Fruit fly (Drosophila melanogaster): ENCODE data around the gene CG7606.

The CG7606 gene

dm6 chr3R:17645239-17645638 is 48.9 kb downstream of the CG7606 start (continued):
- TF ChIP-seq sna (GFP tag; IDR thresholded peaks at IDR 0.05; ENCODE audit: partially characterized antibody): peak; percentile 63; the same call in 1 of the 2 replicates
- TF ChIP-seq fd64A (GFP tag; optimal IDR thresholded peaks at IDR 0.05): no peak
- TF ChIP-seq kay (GFP tag; optimal IDR thresholded peaks at IDR 0.05): no peak
- no peak for TF ChIP-seq ro (GFP tag; IDR thresholded peaks at IDR 0.05)
- no peak for TF ChIP-seq CG12219 (GFP tag; optimal IDR thresholded peaks at IDR 0.05)
- no peak for TF ChIP-seq cas (GFP tag; IDR thresholded peaks at IDR 0.05)
- no peak for TF ChIP-seq C15 (GFP tag; IDR thresholded peaks at IDR 0.05)
- no peak for TF ChIP-seq CG30431 (GFP tag; optimal IDR thresholded peaks at IDR 0.05)
- TF ChIP-seq CG32767 (GFP tag; IDR thresholded peaks at IDR 0.05): no peak
- no peak for TF ChIP-seq CG10366 (GFP tag; IDR thresholded peaks at IDR 0.05)
- no peak for TF ChIP-seq CG8478 (optimal IDR thresholded peaks at IDR 0.05)
- no peak for TF ChIP-seq CG14014 (GFP tag; IDR thresholded peaks at IDR 0.05)
- peak; percentile 84; the same call in 2 of the 4 replicates for TF ChIP-seq chinmo (GFP tag; IDR thresholded peaks at IDR 0.05; ENCODE audit: partially characterized antibody)
- no peak for TF ChIP-seq luna (GFP tag; optimal IDR thresholded peaks at IDR 0.05)
- no peak for TF ChIP-seq CG10267 (tag; optimal IDR thresholded peaks at IDR 0.05)
- TF ChIP-seq jumu (GFP tag; optimal IDR thresholded peaks at IDR 0.05): no peak
- TF ChIP-seq CG1024 (GFP tag; IDR thresholded peaks at IDR 0.05): no peak
- TF ChIP-seq phol (tag; optimal IDR thresholded peaks at IDR 0.05): no peak
- peak; percentile 45 for TF ChIP-seq exex (tag; optimal IDR thresholded peaks at IDR 0.05)
- TF ChIP-seq Eip74EF (GFP tag; optimal IDR thresholded peaks at IDR 0.05): peak in 1 of 2 experiments; percentile 13
- no peak for TF ChIP-seq Adf1 (GFP tag; IDR thresholded peaks at IDR 0.05)
- no peak for TF ChIP-seq rib (GFP tag; IDR thresholded peaks at IDR 0.05)
- no peak for TF ChIP-seq CG10654 (GFP tag; optimal IDR thresholded peaks at IDR 0.05)
- TF ChIP-seq shn (GFP tag; optimal IDR thresholded peaks at IDR 0.05): no peak
- no peak for TF ChIP-seq slbo (GFP tag; IDR thresholded peaks at IDR 0.05)
- no peak for TF ChIP-seq usp (GFP tag; optimal IDR thresholded peaks at IDR 0.05)
- no peak for TF ChIP-seq chif (GFP tag; optimal IDR thresholded peaks at IDR 0.05)
- TF ChIP-seq CG14965 (GFP tag; optimal IDR thresholded peaks at IDR 0.05; ENCODE audit: borderline replicate concordance): no peak
- TF ChIP-seq Gsc (GFP tag; IDR thresholded peaks at IDR 0.05): no peak
- no peak for TF ChIP-seq CG7271 (tag; optimal IDR thresholded peaks at IDR 0.05)
- no peak for TF ChIP-seq CG9727 (GFP tag; optimal IDR thresholded peaks at IDR 0.05)
- no peak for TF ChIP-seq sim (GFP tag; IDR thresholded peaks at IDR 0.05)
- peak; percentile 28 for TF ChIP-seq Med (GFP tag)
- no peak for TF ChIP-seq HLH54F (GFP tag; optimal IDR thresholded peaks at IDR 0.05)
- TF ChIP-seq Fer3 (tag; optimal IDR thresholded peaks at IDR 0.05): no peak
- TF ChIP-seq bigmax (GFP tag; optimal IDR thresholded peaks at IDR 0.05): no peak
- TF ChIP-seq CG11085 (GFP tag; IDR thresholded peaks at IDR 0.05): no peak
- peak; percentile 48; the same call in 2 of the 3 replicates for TF ChIP-seq CG16813 (GFP tag; IDR thresholded peaks at IDR 0.05; ENCODE audit: partially characterized antibody)
- TF ChIP-seq CG11456 (GFP tag; IDR thresholded peaks at IDR 0.05): no peak
- TF ChIP-seq CG6854 (GFP tag; optimal IDR thresholded peaks at IDR 0.05): peak; percentile 2
- no peak for TF ChIP-seq Doc3 (GFP tag; IDR thresholded peaks at IDR 0.05; ENCODE audit: partially characterized antibody)
- no peak for TF ChIP-seq insv (GFP tag; optimal IDR thresholded peaks at IDR 0.05)
- TF ChIP-seq Myb (GFP tag; optimal IDR thresholded peaks at IDR 0.05): no peak
- no peak for TF ChIP-seq Poxn (GFP tag; IDR thresholded peaks at IDR 0.05)
- TF ChIP-seq emc (GFP tag; optimal IDR thresholded peaks at IDR 0.05): no peak
- TF ChIP-seq CG3163 (GFP tag; optimal IDR thresholded peaks at IDR 0.05): no peak
- no peak for TF ChIP-seq CG13624 (GFP tag; optimal IDR thresholded peaks at IDR 0.05)
- no peak for TF ChIP-seq wek (GFP tag; optimal IDR thresholded peaks at IDR 0.05)
- no peak for TF ChIP-seq esg (GFP tag; conservative IDR thresholded peaks at IDR 0.05)
- TF ChIP-seq pho (GFP tag; optimal IDR thresholded peaks at IDR 0.05): no peak
- TF ChIP-seq CG30403 (GFP tag; optimal IDR thresholded peaks at IDR 0.05): no peak
- TF ChIP-seq hbn (GFP tag; IDR thresholded peaks at IDR 0.05; ENCODE audit: partially characterized antibody): no peak
